Worm (Caenorhabditis elegans) whole organism, young adult: ENCODE results near the gene srbc-33.
A peak's percentile ranks its signal among the peaks of the same experiment; 100 is the strongest.

Experiments used
- B0035.1 ChIP-seq: sonication (generic microtip); optimal IDR thresholded peaks from 2 replicates; lab custom pipeline; 2016; ENCODE audit warnings: missing genetic modification characterization, mild to moderate bottlenecking, missing compliant biosample characterization, missing genotype, missing genetic modification reagents
- B0261.1 ChIP-seq: sonication (generic microtip); optimal IDR thresholded peaks from 2 replicates; lab custom pipeline; 2016; ENCODE audit warnings: mild to moderate bottlenecking, missing genetic modification characterization, moderate library complexity, missing compliant biosample characterization
- C17E4.6 ChIP-seq: fragments of 200-800 bp; sonication (Bioruptor generic); IDR thresholded peaks from 2 replicates; pipeline ENCODE4 v1.3.6; 2022; ENCODE audit warnings: missing genetic modification reagents, missing genetic modification characterization, missing compliant biosample characterization
- F23B12.7 ChIP-seq: sonication (generic microtip); optimal IDR thresholded peaks from 2 replicates; lab custom pipeline; 2017; ENCODE audit warnings: missing genetic modification characterization, mild to moderate bottlenecking, missing compliant biosample characterization, antibody characterized with exemption, moderate library complexity; ENCODE audit not compliant: insufficient read depth
- F57C9.4 ChIP-seq: sonication (generic microtip); optimal IDR thresholded peaks from 2 replicates; lab custom pipeline; 2017; ENCODE audit warnings: mild to moderate bottlenecking, missing genetic modification characterization, missing compliant biosample characterization
- K11D2.4 ChIP-seq: fragments of 200-800 bp; sonication (Bioruptor generic); IDR thresholded peaks from 2 replicates; pipeline ENCODE4 v1.3.6; 2022; ENCODE audit warnings: missing genetic modification reagents, missing genetic modification characterization, missing compliant biosample characterization
- T26A5.8 ChIP-seq: sonication (generic microtip); optimal IDR thresholded peaks from 2 replicates; lab custom pipeline; 2016; ENCODE audit warnings: missing genetic modification characterization, missing compliant biosample characterization
- Y53G8AR.9 ChIP-seq: fragments of 200-800 bp; sonication (Bioruptor generic); conservative IDR thresholded peaks from 2 replicates; pipeline ENCODE4 v1.3.6; 2022; ENCODE audit warnings: missing genetic modification reagents, missing genetic modification characterization, missing compliant biosample characterization
- Y95B8A.8 ChIP-seq: fragments of 200-800 bp; sonication (Bioruptor generic); IDR thresholded peaks from 2 replicates; pipeline ENCODE4 v1.3.6; 2022; ENCODE audit warnings: missing genetic modification reagents, missing genetic modification characterization, missing compliant biosample characterization
- aptf-2 ChIP-seq: fragments of 200-800 bp; sonication (Bioruptor generic); conservative IDR thresholded peaks from 2 replicates; pipeline ENCODE4 v1.3.6; 2022; ENCODE audit warnings: missing genetic modification reagents, missing genetic modification characterization, missing compliant biosample characterization
- aptf-3 ChIP-seq: fragments of 200-800 bp; sonication (Bioruptor generic); IDR thresholded peaks from 2 replicates; pipeline ENCODE4 v1.3.6; 2022; ENCODE audit warnings: missing genetic modification characterization, missing compliant biosample characterization
- atf-7 ChIP-seq: sonication (generic microtip); optimal IDR thresholded peaks from 2 replicates; lab custom pipeline; 2017; ENCODE audit warnings: mild to moderate bottlenecking, missing genetic modification characterization, missing compliant biosample characterization
- attf-5 ChIP-seq: fragments of 200-800 bp; sonication (Bioruptor generic); optimal IDR thresholded peaks from 2 replicates; lab custom pipeline; 2018; ENCODE audit warnings: mild to moderate bottlenecking, missing genetic modification characterization, missing compliant biosample characterization
- attf-6 ChIP-seq: fragments of 200-800 bp; sonication (Bioruptor generic); IDR thresholded peaks from 2 replicates; pipeline ENCODE4 v1.3.6; 2022; ENCODE audit warnings: missing genetic modification reagents, missing genetic modification characterization, missing compliant biosample characterization
- bed-2 ChIP-seq: fragments of 200-800 bp; sonication (Bioruptor generic); IDR thresholded peaks from 2 replicates; pipeline ENCODE4 v1.3.6; 2022; ENCODE audit warnings: missing genetic modification reagents, missing genetic modification characterization, missing compliant biosample characterization
- ceh-27 ChIP-seq: fragments of 200-800 bp; sonication (Bioruptor generic); optimal IDR thresholded peaks from 2 replicates; lab custom pipeline; 2018; ENCODE audit warnings: mild to moderate bottlenecking, missing genetic modification characterization, moderate library complexity, missing compliant biosample characterization
- ceh-58 ChIP-seq: fragments of 200-800 bp; sonication (Bioruptor generic); IDR thresholded peaks from 2 replicates; pipeline ENCODE4 v1.3.6; 2022; ENCODE audit warnings: missing genetic modification characterization, missing compliant biosample characterization
- egl-18 ChIP-seq: fragments of 200-800 bp; sonication (Bioruptor generic); IDR thresholded peaks from 2 replicates; pipeline ENCODE4 v1.3.6; 2022; ENCODE audit warnings: missing genetic modification reagents, missing genetic modification characterization, missing compliant biosample characterization
- egl-44 ChIP-seq: fragments of 200-800 bp; sonication (Bioruptor generic); IDR thresholded peaks from 2 replicates; pipeline ENCODE4 v1.3.6; 2022; ENCODE audit warnings: missing genetic modification reagents, missing genetic modification characterization, missing compliant biosample characterization
- egrh-3 ChIP-seq: fragments of 200-800 bp; sonication (Bioruptor generic); IDR thresholded peaks from 2 replicates; pipeline ENCODE4 v1.3.6; 2022; ENCODE audit warnings: missing genetic modification reagents, missing genetic modification characterization, missing compliant biosample characterization
- ekl-4 ChIP-seq: fragments of 200-800 bp; sonication (Bioruptor generic); IDR thresholded peaks from 2 replicates; pipeline ENCODE4 v1.3.6; 2022; ENCODE audit warnings: missing genetic modification reagents, missing genetic modification characterization, missing compliant biosample characterization
- gei-17 ChIP-seq: fragments of 200-800 bp; sonication (Bioruptor generic); optimal IDR thresholded peaks from 2 replicates; lab custom pipeline; 2018; ENCODE audit warnings: mild to moderate bottlenecking, missing genetic modification characterization, missing compliant biosample characterization
- hmg-1.2 ChIP-seq: fragments of 200-800 bp; sonication (Bioruptor generic); IDR thresholded peaks from 2 replicates; pipeline ENCODE4 v1.3.6; 2022; ENCODE audit warnings: missing genetic modification reagents, missing genetic modification characterization, missing compliant biosample characterization
- hsf-1 ChIP-seq: fragments of 200-800 bp; sonication (Bioruptor generic); IDR thresholded peaks from 2 replicates; pipeline ENCODE4 v1.3.6; 2022; ENCODE audit warnings: missing genetic modification reagents, missing genetic modification characterization, missing compliant biosample characterization
- lag-1 ChIP-seq: fragments of 200-800 bp; sonication (Bioruptor generic); IDR thresholded peaks from 2 replicates; pipeline ENCODE4 v1.3.6; 2022; ENCODE audit warnings: missing genetic modification reagents, missing genetic modification characterization, missing compliant biosample characterization
- let-526 ChIP-seq: fragments of 200-800 bp; sonication (Bioruptor generic); IDR thresholded peaks from 2 replicates; pipeline ENCODE4 v1.3.6; 2022; ENCODE audit warnings: missing genetic modification reagents, missing genetic modification characterization, missing compliant biosample characterization
- lin-40 ChIP-seq: sonication (generic microtip); optimal IDR thresholded peaks from 2 replicates; lab custom pipeline; 2016; ENCODE audit warnings: missing genetic modification characterization, mild to moderate bottlenecking, missing compliant biosample characterization, missing genotype, missing genetic modification reagents
- lir-1 ChIP-seq: fragments of 200-800 bp; sonication (Bioruptor generic); conservative IDR thresholded peaks from 2 replicates; pipeline ENCODE4 v1.3.6; 2022; ENCODE audit warnings: missing genetic modification reagents, missing genetic modification characterization, missing compliant biosample characterization
- lsl-1 ChIP-seq: fragments of 200-800 bp; sonication (Bioruptor generic); optimal IDR thresholded peaks from 2 replicates; lab custom pipeline; 2018; ENCODE audit warnings: mild to moderate bottlenecking, missing genetic modification characterization, moderate library complexity, missing compliant biosample characterization
- madf-10 ChIP-seq: sonication (generic microtip); optimal IDR thresholded peaks from 2 replicates; lab custom pipeline; 2016; ENCODE audit warnings: mild to moderate bottlenecking, missing genetic modification characterization, missing compliant biosample characterization
- madf-3 ChIP-seq: fragments of 200-800 bp; sonication (Bioruptor generic); IDR thresholded peaks from 2 replicates; pipeline ENCODE4 v1.3.6; 2022; ENCODE audit warnings: missing genetic modification reagents, missing genetic modification characterization, missing compliant biosample characterization
- madf-6 ChIP-seq: fragments of 200-800 bp; sonication (Bioruptor generic); IDR thresholded peaks from 2 replicates; pipeline ENCODE4 v1.3.6; 2022; ENCODE audit warnings: missing genetic modification reagents, missing genetic modification characterization, missing compliant biosample characterization
- mel-28 ChIP-seq: sonication (generic microtip); optimal IDR thresholded peaks from 2 replicates; lab custom pipeline; 2016; ENCODE audit warnings: borderline replicate concordance, mild to moderate bottlenecking, missing genetic modification characterization, missing compliant biosample characterization
- nfya-1 ChIP-seq: sonication (generic microtip); optimal IDR thresholded peaks from 2 replicates; lab custom pipeline; 2017; ENCODE audit warnings: antibody characterized with exemption, missing compliant biosample characterization, missing genetic modification characterization, borderline replicate concordance; ENCODE audit not compliant: insufficient read depth
- nfya-2 ChIP-seq: fragments of 200-800 bp; sonication (Bioruptor generic); IDR thresholded peaks from 2 replicates; pipeline ENCODE4 v1.3.6; 2022; ENCODE audit warnings: missing genetic modification reagents, missing genetic modification characterization, missing compliant biosample characterization
- nfyb-1 ChIP-seq: fragments of 200-800 bp; sonication (Bioruptor generic); IDR thresholded peaks from 2 replicates; pipeline ENCODE4 v1.3.6; 2022; ENCODE audit warnings: missing genetic modification reagents, missing genetic modification characterization, missing compliant biosample characterization
- nhr-90 ChIP-seq: sonication (generic microtip); optimal IDR thresholded peaks from 2 replicates; lab custom pipeline; 2016; ENCODE audit warnings: missing genotype, mild to moderate bottlenecking, missing genetic modification characterization, missing compliant biosample characterization
- snpc-1.1 ChIP-seq: sonication (generic microtip); optimal IDR thresholded peaks from 2 replicates; lab custom pipeline; 2017; ENCODE audit warnings: missing genetic modification characterization, mild to moderate bottlenecking, missing compliant biosample characterization, antibody characterized with exemption, moderate library complexity, missing genotype, missing genetic modification reagents; ENCODE audit not compliant: insufficient read depth
- snpc-3.4 ChIP-seq: sonication (generic microtip); optimal IDR thresholded peaks from 2 replicates; lab custom pipeline; 2017; ENCODE audit warnings: missing genetic modification characterization, mild to moderate bottlenecking, missing compliant biosample characterization, antibody characterized with exemption, moderate library complexity, missing genotype, missing genetic modification reagents
- somi-1 ChIP-seq: fragments of 200-800 bp; sonication (Bioruptor generic); optimal IDR thresholded peaks from 2 replicates; lab custom pipeline; 2018; ENCODE audit warnings: mild to moderate bottlenecking, missing genetic modification characterization, missing compliant biosample characterization
- sptf-2 ChIP-seq: fragments of 200-800 bp; sonication (Bioruptor generic); optimal IDR thresholded peaks from 2 replicates; lab custom pipeline; 2018; ENCODE audit warnings: mild to moderate bottlenecking, missing genetic modification characterization, missing compliant biosample characterization
- tbx-9 ChIP-seq: sonication (generic microtip); optimal IDR thresholded peaks from 2 replicates; lab custom pipeline; 2016; ENCODE audit warnings: borderline replicate concordance, missing genetic modification characterization, inconsistent platforms, missing compliant biosample characterization
- zfh-2 ChIP-seq: fragments of 200-800 bp; sonication (Bioruptor generic); conservative IDR thresholded peaks from 2 replicates; pipeline ENCODE4 v1.3.6; 2022; ENCODE audit warnings: missing genetic modification reagents, missing genetic modification characterization, missing compliant biosample characterization
- zim-3 ChIP-seq: sonication (generic microtip); optimal IDR thresholded peaks from 2 replicates; lab custom pipeline; 2017; ENCODE audit warnings: mild to moderate bottlenecking, missing genetic modification characterization, moderate library complexity, missing compliant biosample characterization
- ztf-22 ChIP-seq: fragments of 200-800 bp; sonication (Bioruptor generic); optimal IDR thresholded peaks from 2 replicates; lab custom pipeline; 2018; ENCODE audit warnings: mild to moderate bottlenecking, missing genetic modification characterization, moderate library complexity, missing compliant biosample characterization
- ztf-25 ChIP-seq: fragments of 200-800 bp; sonication (Bioruptor generic); IDR thresholded peaks from 2 replicates; pipeline ENCODE4 v1.3.6; 2022; ENCODE audit warnings: missing genetic modification reagents, missing genetic modification characterization, missing compliant biosample characterization
- ztf-26 ChIP-seq: sonication (generic microtip); optimal IDR thresholded peaks from 2 replicates; lab custom pipeline; 2017; ENCODE audit warnings: missing genetic modification characterization, missing compliant biosample characterization
- ztf-6 ChIP-seq: fragments of 200-800 bp; sonication (Bioruptor generic); IDR thresholded peaks from 2 replicates; pipeline ENCODE4 v1.3.6; 2022; ENCODE audit warnings: missing genetic modification reagents, missing genetic modification characterization, missing compliant biosample characterization

Gene srbc-33

ce11 chrV:3455135-3455747 lies 29.4 kb downstream of the srbc-33 start (continued):
- no peak for TF ChIP-seq ekl-4 (GFP tag; lab: Robert Waterston, UW)
- TF ChIP-seq tbx-9 (tag; lab: Kevin White, UChicago): no peak
- TF ChIP-seq somi-1 (GFP tag; lab: Kevin White, UChicago): no peak
- 0 out of 2 replicates have a peak, but pooled peaks have one; percentile 56 for TF ChIP-seq nfyb-1 (GFP tag; lab: Robert Waterston, UW)
- TF ChIP-seq egrh-3 (GFP tag; lab: Robert Waterston, UW): no peak
- no peak for TF ChIP-seq T26A5.8 (tag; lab: Kevin White, UChicago)
- TF ChIP-seq bed-2 (GFP tag; lab: Robert Waterston, UW): no peak
- TF ChIP-seq egl-18 (GFP tag; lab: Robert Waterston, UW): no peak
- TF ChIP-seq F57C9.4 (tag; lab: Kevin White, UChicago): no peak
- TF ChIP-seq madf-10 (tag; lab: Kevin White, UChicago): peak; percentile 31
- TF ChIP-seq atf-7 (tag; lab: Kevin White, UChicago): no peak
- no peak for TF ChIP-seq attf-5 (GFP tag; lab: Kevin White, UChicago)
- no peak for TF ChIP-seq zim-3 (tag; lab: Kevin White, UChicago)
- no peak for TF ChIP-seq C17E4.6 (GFP tag; lab: Robert Waterston, UW)
- no peak for TF ChIP-seq nfya-2 (GFP tag; lab: Robert Waterston, UW)
- TF ChIP-seq aptf-2 (GFP tag; lab: Robert Waterston, UW): no peak
- no peak for TF ChIP-seq F23B12.7 (tag; lab: Kevin White, UChicago)
- TF ChIP-seq hsf-1: no peak
- no peak for TF ChIP-seq K11D2.4 (GFP tag; lab: Robert Waterston, UW)
- TF ChIP-seq hmg-1.2: peak; percentile 10; the same call in 1 of the 2 replicates
- TF ChIP-seq Y95B8A.8 (GFP tag; lab: Robert Waterston, UW): no peak
- TF ChIP-seq ztf-6 (GFP tag; lab: Robert Waterston, UW): no peak
- TF ChIP-seq madf-3 (GFP tag; lab: Robert Waterston, UW): no peak
- TF ChIP-seq zfh-2 (GFP tag; lab: Robert Waterston, UW): no peak
- no peak for TF ChIP-seq madf-6
- TF ChIP-seq let-526 (GFP tag; lab: Robert Waterston, UW): no peak
- no peak for TF ChIP-seq lin-40 (tag; lab: Kevin White, UChicago)
- TF ChIP-seq lir-1 (GFP tag; lab: Robert Waterston, UW): no peak
- TF ChIP-seq ceh-27 (GFP tag; lab: Kevin White, UChicago): no peak
- no peak for TF ChIP-seq nfya-1 (tag; lab: Kevin White, UChicago)
- TF ChIP-seq snpc-3.4: peak; percentile 37
- no peak for TF ChIP-seq Y53G8AR.9 (GFP tag; lab: Robert Waterston, UW)
- TF ChIP-seq gei-17 (GFP tag; lab: Kevin White, UChicago): no peak
- no peak for TF ChIP-seq aptf-3 (GFP tag; lab: Robert Waterston, UW)
- peak; percentile 64 for TF ChIP-seq B0261.1 (tag; lab: Kevin White, UChicago)
- TF ChIP-seq ceh-58 (GFP tag; lab: Robert Waterston, UW): no peak
- TF ChIP-seq egl-44 (GFP tag; lab: Robert Waterston, UW): no peak
- TF ChIP-seq lsl-1: no peak
- no peak for TF ChIP-seq ztf-22 (GFP tag; lab: Kevin White, UChicago)
- TF ChIP-seq lag-1: no peak
- no peak for TF ChIP-seq attf-6 (GFP tag; lab: Robert Waterston, UW)
- peak; percentile 53 for TF ChIP-seq nhr-90
- no peak for TF ChIP-seq ztf-25 (GFP tag; lab: Robert Waterston, UW)
- TF ChIP-seq mel-28 (tag; lab: Kevin White, UChicago): no peak
- no peak for TF ChIP-seq ztf-26
- no peak for TF ChIP-seq B0035.1 (tag; lab: Kevin White, UChicago)
- no peak for TF ChIP-seq sptf-2 (GFP tag; lab: Kevin White, UChicago)
- no peak for TF ChIP-seq snpc-1.1 (tag; lab: Kevin White, UChicago)
